Fruit fly (Drosophila melanogaster) whole organism, adult: Measurements from ENCODE around the gene robl62A.

ENCODE experiments used
- CG11617 ChIP-seq: fragments of 200-800 bp; sonication (Bioruptor generic); optimal IDR thresholded peaks from 2 replicates; lab custom pipeline; 2017; ENCODE audit warnings: mild to moderate bottlenecking, missing biosample characterization, missing genetic modification reagents, missing genetic modification characterization
- CG12768 ChIP-seq: fragments of 200-800 bp; sonication (Bioruptor generic); optimal IDR thresholded peaks from 2 replicates; lab custom pipeline; 2017; ENCODE audit warnings: missing biosample characterization, missing genetic modification characterization, mild to moderate bottlenecking, moderate library complexity, missing genetic modification reagents
- CG14711 ChIP-seq: fragments of 200-800 bp; sonication (Bioruptor generic); optimal IDR thresholded peaks from 2 replicates; lab custom pipeline; 2018; ENCODE audit warnings: missing biosample characterization, mild to moderate bottlenecking, missing genetic modification characterization, moderate library complexity
- CG1620 ChIP-seq: fragments of 200-800 bp; sonication (Bioruptor generic); optimal IDR thresholded peaks from 2 replicates; lab custom pipeline; 2016; ENCODE audit warnings: missing biosample characterization, missing genetic modification characterization
- CG33017 ChIP-seq: fragments of 200-800 bp; sonication (Bioruptor generic); optimal IDR thresholded peaks from 2 replicates; lab custom pipeline; 2018; ENCODE audit warnings: missing biosample characterization, mild to moderate bottlenecking, missing genetic modification characterization, moderate library complexity
- CG5204 ChIP-seq: fragments of 200-800 bp; sonication (Bioruptor generic); optimal IDR thresholded peaks from 2 replicates; lab custom pipeline; 2016; ENCODE audit warnings: missing biosample characterization, missing genetic modification characterization
- CG7045 ChIP-seq: fragments of 200-800 bp; sonication (Bioruptor generic); optimal IDR thresholded peaks from 2 replicates; lab custom pipeline; 2017; ENCODE audit warnings: missing biosample characterization, mild to moderate bottlenecking, missing genetic modification characterization
- CG7101 ChIP-seq: fragments of 200-800 bp; sonication (Bioruptor generic); optimal IDR thresholded peaks from 2 replicates; lab custom pipeline; 2018; ENCODE audit warnings: missing biosample characterization, mild to moderate bottlenecking, missing genetic modification characterization, moderate library complexity
- Clk ChIP-seq: fragments of 200-800 bp; sonication (Bioruptor generic); optimal IDR thresholded peaks from 2 replicates; lab custom pipeline; 2017; ENCODE audit warnings: missing biosample characterization, missing genetic modification characterization
- Crg-1 ChIP-seq: fragments of 200-800 bp; sonication (Bioruptor generic); optimal IDR thresholded peaks from 2 replicates; lab custom pipeline; 2016; ENCODE audit warnings: missing biosample characterization, missing genetic modification characterization
- Hr96 ChIP-seq: fragments of 200-800 bp; sonication (Bioruptor generic); optimal IDR thresholded peaks from 2 replicates; lab custom pipeline; 2016; ENCODE audit warnings: missing biosample characterization, missing genetic modification characterization
- Mnt ChIP-seq: fragments of 200-800 bp; sonication (Bioruptor generic); optimal IDR thresholded peaks from 2 replicates; lab custom pipeline; 2016; ENCODE audit warnings: missing biosample characterization, mild to moderate bottlenecking, missing genetic modification characterization
- bab1 ChIP-seq: fragments of 200-800 bp; sonication (Bioruptor generic); optimal IDR thresholded peaks from 3 replicates; lab custom pipeline; 2019; ENCODE audit warnings: missing biosample characterization, mild to moderate bottlenecking, missing genetic modification characterization, moderate library complexity
- cic ChIP-seq: fragments of 200-800 bp; sonication (Bioruptor generic); optimal IDR thresholded peaks from 2 replicates; lab custom pipeline; 2017; ENCODE audit warnings: missing biosample characterization, mild to moderate bottlenecking, missing genetic modification characterization, moderate library complexity
- cnc ChIP-seq, 2 experiments: fragments of >200 bp; optimal IDR thresholded peaks; 2 replicates each; lab custom pipeline; 2017
- kay ChIP-seq: fragments of 200-800 bp; sonication (Bioruptor generic); peaks from one replicate; lab custom pipeline; 2016; ENCODE audit warnings: missing biosample characterization, missing genetic modification characterization, borderline replicate concordance
- ovo ChIP-seq: fragments of 200-800 bp; sonication (Bioruptor generic); optimal IDR thresholded peaks from 2 replicates; lab custom pipeline; 2016; ENCODE audit warnings: missing biosample characterization, missing genetic modification characterization
- pad ChIP-seq: fragments of 200-800 bp; sonication (Bioruptor generic); optimal IDR thresholded peaks from 3 replicates; lab custom pipeline; 2017; ENCODE audit warnings: missing biosample characterization, missing genetic modification characterization, mild to moderate bottlenecking, moderate library complexity, missing genetic modification reagents
- tj ChIP-seq: fragments of 200-800 bp; sonication (Bioruptor generic); optimal IDR thresholded peaks from 3 replicates; lab custom pipeline; 2017; ENCODE audit warnings: missing biosample characterization, mild to moderate bottlenecking, missing genetic modification characterization, moderate library complexity
- toe ChIP-seq: fragments of 200-800 bp; sonication (Bioruptor generic); optimal IDR thresholded peaks from 2 replicates; lab custom pipeline; 2016; ENCODE audit warnings: missing biosample characterization, missing genetic modification characterization

Gene robl62A

DNA sequence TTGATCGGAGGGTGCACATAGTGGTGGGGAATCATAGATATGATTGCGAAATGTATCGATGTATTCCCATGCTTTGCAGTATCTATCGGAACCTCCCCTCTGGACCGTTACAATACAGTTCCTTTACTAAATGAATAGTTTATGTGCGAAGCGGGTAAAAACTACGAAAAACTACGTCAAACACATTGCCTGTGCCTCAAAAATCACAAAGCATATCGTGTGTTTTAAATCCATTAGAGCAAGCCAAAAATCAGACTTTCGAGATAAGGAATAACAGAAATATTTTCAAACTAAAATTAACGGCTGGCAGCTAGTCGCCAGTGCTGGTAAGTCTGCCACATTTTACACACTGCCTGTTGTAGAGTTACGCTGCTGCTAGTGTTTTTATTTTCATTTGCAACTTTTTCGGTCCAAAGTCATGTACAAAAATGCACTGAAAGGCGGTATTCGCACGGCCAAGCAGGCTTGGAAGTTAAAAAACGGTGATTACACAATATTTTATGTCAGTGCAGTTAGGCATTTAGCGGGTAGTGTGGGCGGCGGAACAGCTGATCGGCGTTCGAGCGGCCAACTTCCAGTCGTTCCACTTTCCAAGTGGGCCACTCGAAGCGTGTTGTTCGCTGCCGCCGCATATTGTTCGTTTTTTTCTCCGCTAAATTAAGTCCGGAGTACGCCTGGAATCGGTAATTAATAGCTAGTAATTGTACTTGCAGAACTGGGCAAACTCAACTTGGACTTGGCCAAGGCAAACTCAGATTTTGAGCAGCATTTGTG is 40.0 kb downstream of the robl62A start:
- TF ChIP-seq toe (peak; percentile 55), CG5204 (peak; percentile 65), CG1620 (GFP tag; lab: Kevin White, UChicago) (peak; percentile 81), CG11617 (peak; percentile 62), CG33017 (no peak), tj (GFP tag; lab: Kevin White, UChicago) (peak; percentile 13), pad (GFP tag; lab: Kevin White, UChicago) (peak; percentile 98), ovo (GFP tag; lab: Kevin White, UChicago) (peak; percentile 65), Crg-1 (GFP tag; lab: Kevin White, UChicago) (peak; percentile 75), Clk (GFP tag; lab: Kevin White, UChicago) (peak; percentile 61), cnc (optimal IDR thresholded peaks at IDR 0.05; lab: Kevin White, UChicago) (no peak), CG7045 (GFP tag; lab: Kevin White, UChicago) (no peak), kay (no peak), CG14711 (peak; percentile 99), bab1 (GFP tag; lab: Kevin White, UChicago) (peak; percentile 3), CG7101 (peak; percentile 60), cic (GFP tag; lab: Kevin White, UChicago) (no peak), Mnt (GFP tag; lab: Kevin White, UChicago) (peak; percentile 50), CG12768 (GFP tag; lab: Kevin White, UChicago) (no peak), Hr96 (GFP tag; lab: Kevin White, UChicago) (peak; percentile 68)

dm6 chr3L:1518715-1519603 is 41.5 kb downstream of the robl62A start:
- TF ChIP-seq tj (GFP tag; lab: Kevin White, UChicago): peak; percentile 97
- TF ChIP-seq bab1 (GFP tag; lab: Kevin White, UChicago): peak; percentile 58
- no peak for TF ChIP-seq Mnt (GFP tag; lab: Kevin White, UChicago)
- no peak for TF ChIP-seq CG7045 (GFP tag; lab: Kevin White, UChicago)
- no peak for TF ChIP-seq CG11617
